Fruit fly (Drosophila melanogaster): ENCODE data around the gene okr.
A peak's percentile ranks its signal among the peaks of the same experiment; 100 is the strongest.

DNA sequence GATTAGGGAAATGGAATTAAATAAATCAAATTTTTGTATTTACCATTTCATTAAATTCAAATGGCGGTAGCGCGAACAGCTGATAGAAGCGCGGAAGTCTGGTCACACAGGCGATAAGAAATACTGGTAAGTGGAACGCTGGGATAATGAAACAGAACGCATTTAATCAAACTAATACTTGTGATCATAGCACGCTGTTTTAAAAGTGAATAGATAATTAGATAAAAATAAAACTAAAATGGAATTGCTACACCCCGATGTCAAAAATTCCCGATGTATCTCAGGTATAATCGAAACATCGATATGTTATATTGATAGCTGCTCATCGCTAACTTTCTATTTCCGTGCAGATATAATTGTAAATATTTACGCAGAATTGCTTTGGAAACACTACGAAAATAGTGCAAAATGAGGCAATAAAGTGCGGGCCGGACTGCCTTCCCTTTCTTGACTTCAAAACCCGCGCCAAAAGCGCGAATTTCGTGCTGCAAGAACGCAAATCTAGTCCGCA is at the start of gene okr, which contains the start of gene CG3558:
- TF ChIP-seq kni (GFP tag; optimal IDR thresholded peaks at IDR 0.05): no peak
- TF ChIP-seq ERR (GFP tag; optimal IDR thresholded peaks at IDR 0.05): no peak
- peak in 1 of 3 experiments; percentile 7 for TF ChIP-seq lola (GFP tag; optimal IDR thresholded peaks at IDR 0.05)
- no peak for TF ChIP-seq insv (GFP tag; optimal IDR thresholded peaks at IDR 0.05)
- TF ChIP-seq zfh2 (GFP tag; optimal IDR thresholded peaks at IDR 0.05): no peak
- no peak for TF ChIP-seq klu (GFP tag; IDR thresholded peaks at IDR 0.05)
- TF ChIP-seq ci (GFP tag; IDR thresholded peaks at IDR 0.05): no peak
